Worm (Caenorhabditis elegans): ENCODE measurements around the gene srt-4.
"Not testable (repeated sequence)": the region's sequence is repeated elsewhere in the genome, so short reads cannot be mapped to it uniquely, and the experiment has no call there.

ce11 chrV:2536309-2536708 is 41.4 kb upstream of the srt-4 start, which contains the start of gene Y45G12C.10:
- TF ChIP-seq nhr-11 (tag; optimal IDR thresholded peaks at IDR 0.05); ama-1 (optimal IDR thresholded peaks at IDR 0.05); ceh-2 (tag; optimal IDR thresholded peaks at IDR 0.05): not testable (repeated sequence)

All from whole organism, late embryonic.